Worm (Caenorhabditis elegans) whole organism, early embryonic: ENCODE data around the gene nsy-1.

Source experiments
- B0310.2 ChIP-seq: sonication (generic microtip); optimal IDR thresholded peaks from 2 replicates; lab custom pipeline; 2016; ENCODE audit warnings: mild to moderate bottlenecking, missing genetic modification characterization, missing compliant biosample characterization
- F13C5.2 ChIP-seq: sonication (generic microtip); optimal IDR thresholded peaks from 2 replicates; lab custom pipeline; 2017; ENCODE audit warnings: mild to moderate bottlenecking, missing genetic modification characterization, inconsistent platforms, missing compliant biosample characterization
- aly-1 ChIP-seq: sonication (generic microtip); optimal IDR thresholded peaks from 2 replicates; lab custom pipeline; 2016; ENCODE audit warnings: missing genetic modification characterization, missing compliant biosample characterization
- ama-1 ChIP-seq: fragments of 150-350 bp; optimal IDR thresholded peaks from 2 replicates; lab custom pipeline; 2014
- ceh-13 ChIP-seq: fragments of 200-800 bp; sonication (Bioruptor generic); optimal IDR thresholded peaks from 2 replicates; lab custom pipeline; 2018; ENCODE audit warnings: mild to moderate bottlenecking, missing genetic modification characterization, missing compliant biosample characterization
- ceh-36 ChIP-seq: sonication (generic microtip); optimal IDR thresholded peaks from 2 replicates; lab custom pipeline; 2016; ENCODE audit warnings: missing genetic modification characterization, inconsistent platforms, missing compliant biosample characterization
- ets-7 ChIP-seq: sonication (generic microtip); optimal IDR thresholded peaks from 2 replicates; lab custom pipeline; 2016; ENCODE audit warnings: missing genotype, missing genetic modification characterization, missing compliant biosample characterization
- flt-1 ChIP-seq: fragments of 200-800 bp; sonication (Bioruptor generic); IDR thresholded peaks from 2 replicates; pipeline ENCODE4 v1.3.6; 2022; ENCODE audit warnings: missing genetic modification characterization, missing compliant biosample characterization
- hmbx-1 ChIP-seq: sonication (generic microtip); optimal IDR thresholded peaks from 2 replicates; lab custom pipeline; 2016; ENCODE audit warnings: mild to moderate bottlenecking, missing genetic modification characterization, missing compliant biosample characterization
- hmg-4 ChIP-seq: fragments of 200-800 bp; sonication (Bioruptor generic); optimal IDR thresholded peaks from 2 replicates; lab custom pipeline; 2018; ENCODE audit warnings: mild to moderate bottlenecking, missing genetic modification characterization, missing compliant biosample characterization
- hnd-1 ChIP-seq: sonication (generic microtip); optimal IDR thresholded peaks from 2 replicates; lab custom pipeline; 2016; ENCODE audit warnings: missing genetic modification characterization, missing compliant biosample characterization
- pes-1 ChIP-seq: fragments of 200-800 bp; sonication (Bioruptor generic); IDR thresholded peaks from 2 replicates; pipeline ENCODE4 v1.3.6; 2022; ENCODE audit warnings: missing genetic modification reagents, missing genetic modification characterization, missing compliant biosample characterization
- scrt-1 ChIP-seq: fragments of 200-800 bp; sonication (Bioruptor generic); IDR thresholded peaks from 2 replicates; pipeline ENCODE4 v1.3.6; 2022; ENCODE audit warnings: missing genetic modification characterization, missing compliant biosample characterization
- sea-1 ChIP-seq: fragments of 200-800 bp; sonication (Bioruptor generic); conservative IDR thresholded peaks from 2 replicates; pipeline ENCODE4 v1.3.6; 2022; ENCODE audit warnings: missing genetic modification characterization, missing compliant biosample characterization
- tbx-11 ChIP-seq: fragments of 200-800 bp; sonication (Bioruptor generic); IDR thresholded peaks from 2 replicates; pipeline ENCODE4 v1.3.6; 2022; ENCODE audit warnings: missing genetic modification characterization, missing compliant biosample characterization
- tbx-37 ChIP-seq: fragments of 200-800 bp; sonication (Bioruptor generic); conservative IDR thresholded peaks from 2 replicates; pipeline ENCODE4 v1.3.6; 2022; ENCODE audit warnings: missing genetic modification reagents, missing genetic modification characterization, missing compliant biosample characterization
- tra-4 ChIP-seq: sonication (generic microtip); optimal IDR thresholded peaks from 2 replicates; lab custom pipeline; 2017; ENCODE audit warnings: missing genetic modification characterization, missing compliant biosample characterization

nsy-1 gene

ce11 chrII:5022381-5022855 is at the start of gene nsy-1, which contains the start of gene F59A6.13:
Gene nsy-1, plus strand, starts transcription at chrII:5022757.
Gene F59A6.13, plus strand, starts transcription at chrII:5022805.
- no peak for TF ChIP-seq hmbx-1 (tag; lab: Kevin White, UChicago)
- no peak for TF ChIP-seq pes-1
- TF ChIP-seq ama-1 (lab: Kevin White, UChicago): no peak
- TF ChIP-seq tbx-11: no peak
- TF ChIP-seq scrt-1 (GFP tag; lab: Robert Waterston, UW): no peak
- no peak for TF ChIP-seq hnd-1
- no peak for TF ChIP-seq hmg-4 (GFP tag; lab: Kevin White, UChicago)
- TF ChIP-seq sea-1 (GFP tag; lab: Robert Waterston, UW): no peak
- TF ChIP-seq ceh-13 (GFP tag; lab: Kevin White, UChicago): no peak
- no peak for TF ChIP-seq tra-4
- no peak for TF ChIP-seq flt-1 (GFP tag; lab: Robert Waterston, UW)
- no peak for TF ChIP-seq aly-1 (tag; lab: Kevin White, UChicago)
- no peak for TF ChIP-seq F13C5.2 (tag; lab: Kevin White, UChicago)
- no peak for TF ChIP-seq ceh-36 (tag; lab: Kevin White, UChicago)
- TF ChIP-seq B0310.2 (tag; lab: Kevin White, UChicago): no peak
- TF ChIP-seq tbx-37 (GFP tag; lab: Robert Waterston, UW): no peak
- no peak for TF ChIP-seq ets-7

ce11 chrII:4974448-4974951 is 48.1 kb upstream of the nsy-1 start:
- TF ChIP-seq hnd-1: no peak
- TF ChIP-seq ama-1 (lab: Kevin White, UChicago): no peak
- no peak for TF ChIP-seq B0310.2 (tag; lab: Kevin White, UChicago)
- TF ChIP-seq ets-7: no peak
- TF ChIP-seq ceh-36 (tag; lab: Kevin White, UChicago): no peak
- no peak for TF ChIP-seq sea-1 (GFP tag; lab: Robert Waterston, UW)
- TF ChIP-seq aly-1 (tag; lab: Kevin White, UChicago): no peak
- TF ChIP-seq F13C5.2 (tag; lab: Kevin White, UChicago): no peak
- TF ChIP-seq tra-4: no peak
- no peak for TF ChIP-seq hmg-4 (GFP tag; lab: Kevin White, UChicago)
- no peak for TF ChIP-seq flt-1 (GFP tag; lab: Robert Waterston, UW)
- TF ChIP-seq tbx-11: no peak

ce11 chrII:4975311-4975710 is 47.2 kb upstream of the nsy-1 start:
- TF ChIP-seq ceh-13 (GFP tag; lab: Kevin White, UChicago) (no peak), tbx-37 (GFP tag; lab: Robert Waterston, UW) (no peak), aly-1 (tag; lab: Kevin White, UChicago) (no peak), hnd-1 (no peak), hmbx-1 (tag; lab: Kevin White, UChicago) (no peak), F13C5.2 (tag; lab: Kevin White, UChicago) (no peak), B0310.2 (tag; lab: Kevin White, UChicago) (no peak), ceh-36 (tag; lab: Kevin White, UChicago) (no peak), sea-1 (GFP tag; lab: Robert Waterston, UW) (no peak), ama-1 (lab: Kevin White, UChicago) (no peak), ets-7 (no peak), flt-1 (GFP tag; lab: Robert Waterston, UW) (no peak), tbx-11 (no peak), tra-4 (no peak), pes-1 (no peak)

- TF ChIP-seq ceh-36 (tag; lab: Kevin White, UChicago): no peak
- TF ChIP-seq scrt-1 (GFP tag; lab: Robert Waterston, UW): no peak
- TF ChIP-seq ets-7: no peak
- TF ChIP-seq F13C5.2 (tag; lab: Kevin White, UChicago): no peak
- TF ChIP-seq flt-1 (GFP tag; lab: Robert Waterston, UW): no peak
- no peak for TF ChIP-seq sea-1 (GFP tag; lab: Robert Waterston, UW)
- TF ChIP-seq tbx-37 (GFP tag; lab: Robert Waterston, UW): no peak
- TF ChIP-seq tra-4: no peak
- no peak for TF ChIP-seq pes-1
- TF ChIP-seq hnd-1: no peak
- TF ChIP-seq hmg-4 (GFP tag; lab: Kevin White, UChicago): no peak
- TF ChIP-seq hmbx-1 (tag; lab: Kevin White, UChicago): no peak
- TF ChIP-seq aly-1 (tag; lab: Kevin White, UChicago): no peak
- TF ChIP-seq ama-1 (lab: Kevin White, UChicago): no peak
Measured at ce11 chrII:4981682-4982404, 40.7 kb upstream of the nsy-1 start.

DNA sequence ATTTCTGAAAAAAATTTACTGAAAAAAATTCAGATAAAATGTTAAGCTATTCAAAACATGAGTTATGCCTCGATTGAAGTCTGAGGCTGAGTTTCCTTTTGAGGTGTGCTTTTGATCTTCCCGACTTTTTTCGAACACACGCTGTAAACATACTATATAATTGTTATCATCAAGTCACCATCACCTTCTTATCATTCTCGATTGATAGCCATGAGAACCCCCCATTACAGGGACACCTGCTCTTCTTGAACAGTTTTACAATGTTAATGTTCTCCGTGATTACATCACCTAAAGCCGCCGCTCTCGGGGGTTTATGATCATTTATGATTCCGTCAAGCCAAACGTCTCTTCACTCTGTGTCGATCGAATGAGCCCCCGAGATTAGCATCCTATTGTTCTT is 38.4 kb upstream of the nsy-1 start:
- TF ChIP-seq aly-1 (tag; lab: Kevin White, UChicago) (no peak), tbx-37 (GFP tag; lab: Robert Waterston, UW) (no peak), hnd-1 (no peak), flt-1 (GFP tag; lab: Robert Waterston, UW) (no peak), B0310.2 (tag; lab: Kevin White, UChicago) (no peak), ceh-36 (tag; lab: Kevin White, UChicago) (no peak), ets-7 (no peak), hmg-4 (GFP tag; lab: Kevin White, UChicago) (no peak), tbx-11 (no peak)

DNA sequence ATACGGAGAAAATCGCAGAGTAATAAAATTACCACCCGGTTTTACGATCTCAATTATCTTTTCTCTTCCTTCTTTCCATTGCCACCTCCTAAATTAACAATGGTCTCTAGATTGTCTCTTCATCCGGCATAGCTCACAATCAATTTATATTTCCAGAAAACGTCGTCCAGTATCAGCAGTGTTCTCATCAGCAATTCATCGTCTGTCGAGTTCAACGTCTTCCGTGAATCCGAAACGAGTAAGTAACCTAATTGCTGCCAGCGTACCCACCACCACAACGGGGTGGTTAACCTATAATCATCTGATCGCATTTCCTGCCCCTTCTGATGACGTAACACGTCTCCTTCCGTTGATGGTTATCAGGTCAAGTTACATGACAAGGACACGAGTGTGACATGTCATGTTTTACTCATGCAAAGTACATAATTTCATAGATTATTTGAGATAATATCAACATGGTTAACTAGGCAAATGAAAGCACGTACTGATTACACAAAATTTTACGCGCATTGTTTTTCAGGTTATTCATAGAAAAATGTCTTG is 36.5 kb upstream of the nsy-1 start:
- TF ChIP-seq F13C5.2 (tag; lab: Kevin White, UChicago): no peak
- no peak for TF ChIP-seq sea-1 (GFP tag; lab: Robert Waterston, UW)
- TF ChIP-seq scrt-1 (GFP tag; lab: Robert Waterston, UW): no peak
- TF ChIP-seq ceh-13 (GFP tag; lab: Kevin White, UChicago): no peak
- no peak for TF ChIP-seq pes-1
- TF ChIP-seq B0310.2 (tag; lab: Kevin White, UChicago): no peak
- TF ChIP-seq ceh-36 (tag; lab: Kevin White, UChicago): no peak
- TF ChIP-seq ama-1 (lab: Kevin White, UChicago): no peak
- TF ChIP-seq flt-1 (GFP tag; lab: Robert Waterston, UW): no peak
- TF ChIP-seq tbx-37 (GFP tag; lab: Robert Waterston, UW): no peak
- no peak for TF ChIP-seq tbx-11
- no peak for TF ChIP-seq hmg-4 (GFP tag; lab: Kevin White, UChicago)
- TF ChIP-seq aly-1 (tag; lab: Kevin White, UChicago): no peak
- no peak for TF ChIP-seq hnd-1
